Worm (Caenorhabditis elegans): ENCODE measurements around the gene Y41C4A.22.

- no peak for TF ChIP-seq snpc-4 (tag; optimal IDR thresholded peaks at IDR 0.05)
- no peak for TF ChIP-seq unc-62 (GFP tag; optimal IDR thresholded peaks at IDR 0.05)
- no peak for TF ChIP-seq elt-1 (tag; optimal IDR thresholded peaks at IDR 0.05; ENCODE audit: borderline replicate concordance, insufficient read depth)
- TF ChIP-seq nhr-76 (tag; optimal IDR thresholded peaks at IDR 0.05) = no peak
- TF ChIP-seq lin-13 (tag; optimal IDR thresholded peaks at IDR 0.05) = no peak
- TF ChIP-seq nhr-2 (tag; optimal IDR thresholded peaks at IDR 0.05) = no peak
- TF ChIP-seq lsy-2 (tag; optimal IDR thresholded peaks at IDR 0.05) = no peak
Measured at ce11 chrIII:11699959-11700358, 4.9 kb downstream of the Y41C4A.22 start, which contains the start of gene pqn-84.

Data from whole organism, mixed stage, embryonic.